Worm (Caenorhabditis elegans): ENCODE measurements around the gene ceh-62.

The ceh-62 gene

DNA sequence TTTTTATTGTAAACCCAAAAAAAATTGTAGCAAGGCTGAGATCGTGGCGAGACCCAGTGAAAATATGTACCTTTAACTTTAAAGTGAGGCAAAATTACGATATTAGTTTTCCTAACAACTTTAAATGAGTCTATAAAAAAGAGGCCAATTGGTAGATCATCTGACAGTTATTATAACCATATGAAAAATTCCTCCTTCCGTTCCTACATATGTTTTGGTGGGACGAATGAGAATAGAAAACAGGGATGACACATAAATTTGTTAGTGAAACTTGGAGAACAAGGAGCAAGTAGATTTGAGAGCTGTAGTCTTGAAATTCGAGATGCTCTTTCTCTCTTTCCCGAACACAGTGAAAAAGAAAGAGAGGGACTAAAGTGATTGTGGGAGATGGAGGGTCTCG lies 40.3 kb upstream of the ceh-62 start:
- TF ChIP-seq lin-15B (tag; optimal IDR thresholded peaks at IDR 0.05) (no peak), nhr-47 (tag; optimal IDR thresholded peaks at IDR 0.05) (no peak), aly-2 (tag; optimal IDR thresholded peaks at IDR 0.05) (no peak), hpl-2 (GFP tag; optimal IDR thresholded peaks at IDR 0.05) (no peak), alr-1 (tag; optimal IDR thresholded peaks at IDR 0.05; ENCODE audit: borderline replicate concordance) (no peak), elt-3 (tag; optimal IDR thresholded peaks at IDR 0.05) (no peak), jun-1 (tag; optimal IDR thresholded peaks at IDR 0.05) (no peak), nhr-71 (tag; optimal IDR thresholded peaks at IDR 0.05) (no peak), nhr-19 (GFP tag; conservative IDR thresholded peaks at IDR 0.05) (no peak), ama-1 (optimal IDR thresholded peaks at IDR 0.05) (no peak), lir-3 (tag; optimal IDR thresholded peaks at IDR 0.05; ENCODE audit: poor library complexity) (no peak)

DNA sequence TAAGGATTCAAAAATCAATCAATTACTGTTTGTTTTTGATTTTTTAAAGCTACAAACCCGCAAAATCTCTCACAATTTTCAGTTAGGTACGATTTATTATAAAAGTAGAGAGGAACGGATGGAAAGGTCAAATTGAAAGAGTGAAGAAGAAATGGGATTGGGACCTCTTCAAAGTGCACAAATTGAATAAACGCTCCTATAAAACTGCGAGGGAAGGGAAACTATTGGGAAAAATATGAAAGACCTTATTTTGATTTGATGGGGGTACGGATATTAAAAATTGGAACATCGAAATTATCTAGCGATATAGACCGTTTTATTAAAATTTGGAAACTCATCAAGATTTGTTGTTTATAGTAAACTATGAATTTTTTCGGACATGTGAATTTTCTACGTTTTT lies 38.8 kb upstream of the ceh-62 start:
- no peak for TF ChIP-seq zag-1 (tag; optimal IDR thresholded peaks at IDR 0.05)

DNA sequence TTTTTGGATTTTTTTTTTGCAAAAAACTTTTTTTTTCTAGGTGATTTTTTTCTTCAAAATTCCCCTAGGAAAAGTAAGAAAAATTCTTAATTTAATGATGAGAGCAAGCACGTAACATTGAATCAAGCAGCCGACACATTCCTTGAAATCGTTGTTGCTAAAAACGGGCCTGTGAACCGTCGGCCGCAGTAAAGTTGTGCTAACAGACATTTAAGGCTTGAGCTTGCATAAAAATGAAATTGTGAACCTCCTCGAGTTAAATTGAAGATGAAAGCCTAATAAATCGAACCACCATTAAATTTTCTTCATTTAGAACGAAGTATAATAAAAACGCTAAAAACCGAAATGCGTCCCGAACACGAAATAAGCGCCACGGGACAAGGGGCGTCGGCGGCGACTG lies 37.6 kb upstream of the ceh-62 start:
- TF ChIP-seq snu-23 (GFP tag; optimal IDR thresholded peaks at IDR 0.05) (no peak), nhr-11 (tag; optimal IDR thresholded peaks at IDR 0.05) (no peak), fos-1 (tag; optimal IDR thresholded peaks at IDR 0.05) (no peak), lin-13 (GFP tag; optimal IDR thresholded peaks at IDR 0.05) (no peak), mdl-1 (tag; optimal IDR thresholded peaks at IDR 0.05) (no peak), dsc-1 (tag; optimal IDR thresholded peaks at IDR 0.05) (no peak), ceh-82 (tag; optimal IDR thresholded peaks at IDR 0.05) (no peak), nhr-20 (tag; optimal IDR thresholded peaks at IDR 0.05) (no peak), F16B12.6 (tag; optimal IDR thresholded peaks at IDR 0.05) (no peak), mab-9 (GFP tag; IDR thresholded peaks at IDR 0.05) (no peak), unc-86 (tag; optimal IDR thresholded peaks at IDR 0.05) (no peak), mef-2 (tag; optimal IDR thresholded peaks at IDR 0.05) (no peak), zip-4 (GFP tag; optimal IDR thresholded peaks at IDR 0.05) (no peak), nhr-77 (tag; optimal IDR thresholded peaks at IDR 0.05) (no peak), nhr-76 (tag; optimal IDR thresholded peaks at IDR 0.05) (no peak), blmp-1 (tag; optimal IDR thresholded peaks at IDR 0.05) (no peak), hpl-2 (GFP tag; optimal IDR thresholded peaks at IDR 0.05) (no peak)

- TF ChIP-seq pax-3 (tag; optimal IDR thresholded peaks at IDR 0.05) (no peak), nhr-47 (tag; optimal IDR thresholded peaks at IDR 0.05) (peak; percentile 20), hlh-4 (tag; optimal IDR thresholded peaks at IDR 0.05) (no peak), rnt-1 (tag; optimal IDR thresholded peaks at IDR 0.05) (peak; percentile 11), ces-1 (GFP tag; optimal IDR thresholded peaks at IDR 0.05) (peak; percentile 50), lin-14 (GFP tag; optimal IDR thresholded peaks at IDR 0.05) (peak; percentile 47), fkh-10 (GFP tag; optimal IDR thresholded peaks at IDR 0.05) (peak; percentile 24), nhr-71 (tag; optimal IDR thresholded peaks at IDR 0.05) (peak; percentile 23), fkh-8 (tag; optimal IDR thresholded peaks at IDR 0.05) (peak; percentile 0)
Measured at ce11 chrII:10769291-10769690, 36.2 kb upstream of the ceh-62 start.

DNA sequence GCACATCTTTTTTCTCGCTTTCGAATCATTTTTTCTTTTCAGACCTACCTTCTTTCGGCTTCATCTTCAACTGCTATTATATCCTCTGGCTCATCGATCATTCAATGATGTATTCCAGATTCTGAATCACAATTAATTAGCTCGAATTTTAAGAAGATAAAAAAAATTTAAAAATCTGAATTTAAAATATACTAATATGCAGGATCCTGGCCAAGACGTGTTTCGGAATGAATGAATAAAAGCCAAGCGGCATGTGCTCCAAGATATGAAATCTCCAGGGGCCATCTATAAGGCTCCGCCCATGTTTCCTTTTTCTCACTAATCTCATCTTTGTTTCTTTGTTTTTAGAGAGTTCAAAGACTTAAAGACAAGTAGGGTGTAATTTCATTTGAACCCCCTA lies 27.5 kb upstream of the ceh-62 start, which contains the start of gene mpz-1:
mpz-1 (minus strand) TSS at position 101 of the 400 bp plus-strand sequence.
- no peak for TF ChIP-seq aly-2 (tag; optimal IDR thresholded peaks at IDR 0.05)
- no peak for TF ChIP-seq snpc-4 (tag; optimal IDR thresholded peaks at IDR 0.05)
- TF ChIP-seq unc-130 (tag; optimal IDR thresholded peaks at IDR 0.05) = no peak
- TF ChIP-seq grh-1 (GFP tag; IDR thresholded peaks at IDR 0.05) = no peak
- no peak for TF ChIP-seq elt-3 (tag; optimal IDR thresholded peaks at IDR 0.05)
- no peak for TF ChIP-seq nhr-77 (tag; optimal IDR thresholded peaks at IDR 0.05)
